Fruit fly (Drosophila melanogaster): ENCODE results near the gene m.

m gene

DNA sequence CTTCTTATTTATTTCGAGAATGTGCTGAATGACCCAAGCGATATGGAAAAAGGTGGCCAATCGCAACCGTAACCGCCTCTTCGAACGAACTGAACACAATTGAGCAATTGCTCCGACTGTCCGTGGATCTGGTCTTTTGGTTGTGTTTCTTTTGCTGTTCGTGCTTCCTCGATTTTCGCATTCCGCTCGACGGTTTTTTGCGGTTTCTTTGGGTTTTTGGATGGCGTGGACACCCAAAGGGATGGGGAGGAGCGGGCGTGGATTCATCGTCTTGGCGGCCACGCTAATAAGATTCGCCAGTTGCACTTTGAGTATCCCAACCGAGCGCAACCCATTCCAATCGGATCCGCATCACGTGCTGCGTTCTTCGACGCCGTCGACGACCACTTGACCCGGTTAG lies 21.4 kb upstream of the m start, which contains the start of gene inaF-B:
inaF-B (minus strand) TSS at position 101 of the 400 bp plus-strand sequence.
- TF ChIP-seq noc (tag; optimal IDR thresholded peaks at IDR 0.05) = no peak

DNA sequence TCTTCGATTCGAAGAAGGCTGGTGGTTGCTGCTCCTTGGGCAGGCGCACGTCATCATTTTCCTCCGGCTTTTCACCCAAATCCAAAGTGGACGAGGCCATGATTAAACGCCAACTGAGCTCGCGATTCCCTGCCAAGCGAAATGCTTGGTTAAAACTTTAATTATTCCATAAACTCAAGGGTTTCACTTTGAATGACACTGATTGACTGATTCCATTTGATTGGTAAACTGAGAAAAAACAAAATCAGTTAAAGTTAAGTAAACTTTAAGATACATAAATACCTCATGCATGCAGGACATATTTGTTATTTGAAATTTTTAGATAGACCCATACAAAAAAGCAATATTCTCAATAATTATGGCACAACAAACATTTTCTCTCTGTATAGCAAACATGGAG lies 20.3 kb upstream of the m start, which contains the start of gene inaF-A:
inaF-A (minus strand) TSS at position 101 of the 400 bp plus-strand sequence.
- no peak for TF ChIP-seq noc (tag; optimal IDR thresholded peaks at IDR 0.05)

DNA sequence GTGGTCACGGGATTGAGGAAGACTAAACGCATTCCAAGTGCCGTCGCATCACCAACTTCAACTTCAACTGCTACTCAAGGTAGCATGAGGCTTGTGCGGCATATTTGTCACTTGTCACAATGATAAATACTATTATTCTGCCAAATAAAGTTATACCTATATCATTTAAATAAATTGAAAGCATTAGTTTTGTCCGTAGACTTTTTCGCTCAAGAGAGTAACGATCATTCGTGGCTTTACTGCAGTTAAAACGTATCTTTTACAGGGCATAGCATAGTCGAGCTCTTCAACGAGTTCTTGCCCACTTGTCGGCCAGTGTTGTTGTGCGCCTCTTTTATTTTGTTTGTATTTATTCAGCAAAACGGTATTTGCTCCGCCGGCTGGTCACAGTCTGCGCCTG lies 17.7 kb upstream of the m start:
- no peak for TF ChIP-seq noc (tag; optimal IDR thresholded peaks at IDR 0.05)

DNA sequence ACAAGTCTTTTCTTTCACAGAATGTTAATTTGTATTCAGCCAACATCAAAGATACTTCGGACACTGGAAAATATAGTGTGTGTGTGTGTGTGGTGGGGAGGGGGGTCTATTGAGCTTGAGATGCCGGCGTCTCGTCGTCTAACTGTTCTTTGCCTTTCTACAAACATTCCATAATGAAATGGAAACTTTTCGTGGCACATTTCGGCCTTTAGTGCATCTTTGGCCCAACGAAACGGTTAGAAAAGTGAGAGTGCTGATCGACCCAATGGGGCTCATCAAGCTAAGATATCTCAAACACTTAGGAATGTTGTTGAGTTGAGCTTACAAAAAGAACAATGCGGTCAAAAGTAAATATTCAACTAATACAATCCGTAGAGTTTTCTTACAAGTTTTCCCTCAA lies 2.8 kb downstream of the m start:
- TF ChIP-seq noc (tag; optimal IDR thresholded peaks at IDR 0.05) = no peak

DNA sequence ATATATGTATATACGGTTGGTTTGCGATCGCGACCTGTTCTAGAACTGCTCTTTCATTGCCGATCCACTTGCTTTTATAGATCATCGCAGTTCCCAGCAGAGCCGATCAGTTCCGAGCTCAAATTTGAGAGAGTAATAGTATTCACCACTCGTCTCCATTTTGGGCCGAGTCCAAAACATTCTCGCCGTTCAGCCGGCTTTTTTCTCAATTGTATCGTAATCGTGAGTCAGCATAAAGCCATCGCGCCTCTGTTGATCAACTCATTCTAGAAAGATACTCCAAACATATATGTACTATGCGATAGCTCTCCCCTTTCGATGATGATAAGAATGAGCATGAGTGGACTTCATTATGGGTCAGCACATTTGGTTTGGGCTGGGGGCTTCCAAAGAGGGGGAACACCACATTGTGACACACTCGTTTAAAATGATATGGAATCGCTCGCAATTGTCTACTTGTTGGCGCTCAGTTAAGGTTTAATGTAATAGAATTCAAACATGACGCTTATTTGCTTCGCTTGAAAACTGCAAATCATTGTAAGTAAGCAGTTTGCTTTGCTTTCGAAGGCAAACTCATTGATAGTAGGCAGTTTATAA lies 10.6 kb downstream of the m start, which contains the start of gene CG9360:
CG9360 (minus strand) TSS at position 51 of the 597 bp plus-strand sequence.
- no peak for TF ChIP-seq noc (tag; optimal IDR thresholded peaks at IDR 0.05)

DNA sequence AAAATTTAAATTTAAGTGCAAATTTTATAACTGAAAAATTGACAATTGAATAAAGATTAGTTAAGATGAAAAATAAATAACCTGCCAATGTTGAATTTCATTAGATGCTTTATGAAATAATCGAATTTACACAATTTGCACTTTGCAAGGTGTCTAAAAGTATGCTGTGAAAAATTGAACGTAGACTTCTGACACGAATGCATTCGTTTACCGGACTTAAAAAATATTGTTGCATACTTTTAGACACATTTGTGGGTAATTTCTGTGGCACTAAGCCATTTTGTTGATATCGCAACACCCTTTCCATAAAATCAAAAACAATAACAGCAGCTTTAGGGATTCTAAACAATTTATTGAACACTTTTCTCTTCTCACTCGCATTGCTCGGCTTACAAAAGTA lies 15.4 kb downstream of the m start:
- TF ChIP-seq noc (tag; optimal IDR thresholded peaks at IDR 0.05) = no peak

DNA sequence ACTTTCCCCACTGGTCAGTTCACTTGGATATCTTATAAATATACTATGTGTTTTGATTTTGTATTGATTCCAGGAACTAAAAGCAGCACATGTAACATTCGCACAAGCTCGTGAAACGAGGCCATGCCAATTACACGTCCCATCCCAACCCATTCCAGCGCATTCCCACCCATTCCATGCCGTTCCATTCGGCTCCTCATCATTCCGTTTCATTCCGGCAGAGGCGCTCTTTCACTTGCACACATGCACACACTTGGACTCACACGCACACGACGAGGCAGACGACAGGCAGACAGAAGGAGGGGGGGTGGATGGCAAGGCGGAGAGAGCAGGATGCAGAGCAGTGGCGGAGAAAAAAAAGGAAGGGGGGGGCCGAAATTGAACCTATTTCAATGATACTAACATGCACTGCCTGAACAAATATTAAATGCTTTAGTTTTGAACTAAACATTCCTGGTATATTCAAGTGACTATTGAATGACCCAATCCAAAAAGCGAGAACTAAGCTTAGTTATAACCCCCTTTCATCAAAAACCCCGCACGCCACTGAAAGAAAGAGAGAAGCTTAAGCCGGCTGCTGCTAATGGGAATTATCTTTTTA lies 22.0 kb downstream of the m start:
- no peak for TF ChIP-seq noc (tag; optimal IDR thresholded peaks at IDR 0.05)

DNA sequence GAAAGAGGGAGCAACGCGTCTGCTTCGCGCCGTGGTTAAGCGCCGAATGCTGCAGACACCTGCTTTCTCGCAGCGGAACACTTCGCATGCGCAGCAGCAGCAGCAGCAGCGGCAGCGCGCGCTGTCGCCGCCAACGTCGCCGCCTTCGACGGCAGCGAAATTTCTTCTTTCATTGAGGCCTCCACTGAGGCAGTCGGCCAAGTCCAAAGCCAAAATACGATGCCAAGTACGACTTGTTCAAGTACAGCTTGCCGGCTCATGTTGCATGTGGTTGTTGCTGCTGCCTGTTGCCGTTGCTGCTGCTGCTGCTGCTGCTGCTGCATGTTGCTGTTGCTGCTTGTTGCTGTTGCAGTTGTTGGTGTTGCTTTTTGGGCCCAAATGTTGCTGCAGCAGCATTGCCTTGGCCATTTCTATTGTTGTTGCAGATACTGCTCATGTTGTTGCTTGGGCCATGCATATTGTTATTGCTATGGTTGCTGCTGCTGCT lies 24.7 kb downstream of the m start, which contains the start of gene dy:
dy (minus strand) TSS at position 51 of the 487 bp plus-strand sequence.
- no peak for TF ChIP-seq noc (tag; optimal IDR thresholded peaks at IDR 0.05)

DNA sequence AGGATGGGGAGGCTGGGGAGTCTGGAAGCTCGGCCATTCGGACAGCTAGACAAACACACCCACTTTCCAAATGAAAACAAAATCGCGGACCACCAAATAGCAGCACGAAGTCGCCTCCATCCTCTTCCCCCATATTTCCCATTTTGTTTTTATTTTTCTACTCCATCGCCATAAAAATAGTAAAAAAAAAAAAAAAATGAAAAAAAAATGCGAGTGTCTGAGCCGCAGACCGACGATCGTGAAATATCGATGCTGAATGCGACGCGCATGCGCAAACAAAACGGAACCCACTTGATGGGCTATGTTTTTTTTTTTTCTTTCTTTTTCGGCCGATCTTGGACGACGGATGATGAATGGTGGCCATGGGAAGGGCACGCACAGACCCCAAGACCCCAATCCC lies 30.9 kb downstream of the m start:
- no peak for TF ChIP-seq noc (tag; optimal IDR thresholded peaks at IDR 0.05)

DNA sequence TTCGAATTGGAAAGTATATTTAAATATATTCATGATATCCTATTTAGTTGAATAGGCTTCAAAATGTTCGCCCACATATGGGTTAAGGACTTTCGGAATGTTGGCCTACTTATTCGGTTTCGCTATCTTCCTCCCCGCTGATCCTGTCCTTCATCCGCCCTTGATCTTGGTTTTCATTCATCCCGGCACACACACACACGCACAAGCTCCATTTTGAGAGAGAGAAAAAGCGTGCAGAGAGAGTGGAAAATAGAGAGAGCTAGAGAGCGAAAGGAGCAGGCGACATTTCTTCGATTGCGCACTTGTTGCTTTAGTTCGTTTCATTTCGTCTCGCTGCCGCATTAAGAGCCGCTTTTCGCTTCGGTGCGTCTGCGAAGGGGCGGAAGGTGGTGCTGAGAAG lies 33.0 kb downstream of the m start, which contains the start of gene Karl:
Karl (plus strand) TSS at position 301 of the 400 bp plus-strand sequence.
- no peak for TF ChIP-seq noc (tag; optimal IDR thresholded peaks at IDR 0.05)

DNA sequence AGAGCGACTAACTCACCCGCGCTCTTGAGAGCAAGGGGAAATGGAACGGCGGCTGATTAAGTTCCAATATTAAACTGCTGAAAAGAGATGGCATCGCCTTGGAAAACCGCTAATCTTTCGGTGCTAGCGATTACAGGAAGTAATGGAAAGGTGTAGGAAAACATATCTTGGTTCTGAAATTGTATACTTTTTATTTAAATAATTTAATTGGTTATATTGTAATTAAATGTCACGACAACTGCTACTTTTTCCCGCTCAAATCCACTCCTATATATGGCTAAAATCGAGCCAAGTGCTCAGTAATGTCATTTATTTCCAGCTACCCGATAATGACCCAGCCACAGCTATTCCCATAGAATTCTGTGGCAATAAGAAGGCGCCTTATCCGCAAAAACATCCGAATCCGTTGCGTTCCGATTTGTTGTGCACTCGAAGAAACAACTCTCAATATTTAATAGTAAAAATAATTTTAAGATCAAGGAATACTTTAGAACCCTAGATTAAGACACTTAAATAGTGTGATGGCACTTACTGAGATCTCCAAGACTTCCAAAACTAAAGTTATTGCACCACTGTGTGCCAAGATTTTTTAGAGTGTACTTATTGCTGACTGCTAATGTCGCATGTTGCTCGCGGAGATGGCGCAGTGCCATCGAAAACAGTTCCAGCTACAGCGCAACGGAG lies 34.3 kb downstream of the m start:
- TF ChIP-seq noc (tag; optimal IDR thresholded peaks at IDR 0.05) = peak; percentile 46

DNA sequence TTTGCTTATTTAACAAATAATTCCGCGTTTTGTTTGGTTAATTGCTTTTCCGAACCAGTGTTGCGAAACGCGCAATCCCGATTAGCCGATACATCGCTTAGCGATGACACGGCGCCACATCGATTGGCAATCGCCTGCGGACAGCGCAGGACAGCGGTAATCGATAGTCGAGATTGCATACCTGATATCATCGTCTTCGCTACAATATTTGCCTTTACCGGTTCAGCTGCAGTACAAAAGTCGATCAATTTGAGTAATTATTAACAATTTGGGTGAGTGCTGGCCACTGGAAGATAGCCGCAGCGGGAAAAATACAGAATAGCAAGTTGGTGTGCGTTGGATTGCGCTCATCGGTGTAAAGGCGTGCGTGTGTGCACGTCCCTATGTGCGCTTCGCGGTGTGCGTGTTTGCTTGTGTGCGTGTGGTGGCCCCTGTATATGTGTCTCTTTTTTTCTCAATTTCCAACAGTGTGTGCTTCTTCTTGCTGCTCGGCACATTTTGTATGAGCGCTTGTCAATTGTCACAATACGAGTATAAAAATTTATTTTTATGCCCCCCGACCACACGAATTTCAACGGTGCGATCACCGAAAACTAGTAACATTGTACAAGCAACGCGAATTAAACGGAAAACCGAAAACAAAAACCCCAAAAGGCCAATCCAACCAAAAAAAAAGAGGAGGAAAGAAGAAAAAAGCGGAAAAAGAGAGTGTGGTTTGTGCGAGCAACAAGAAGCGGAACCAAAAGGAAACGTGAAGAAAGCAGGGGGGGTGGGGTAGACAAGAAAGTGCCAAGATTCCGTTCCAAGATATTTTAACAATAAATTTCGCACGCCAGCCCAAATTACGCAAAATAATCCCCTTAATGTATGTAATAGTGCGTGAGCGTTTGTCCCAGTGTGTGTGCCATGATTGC lies 38.6 kb downstream of the m start, which contains the start of gene CkIIbeta:
CkIIbeta (plus strand) TSS at position 119 of the 914 bp plus-strand sequence.
- TF ChIP-seq noc (tag; optimal IDR thresholded peaks at IDR 0.05) = peak; percentile 33

DNA sequence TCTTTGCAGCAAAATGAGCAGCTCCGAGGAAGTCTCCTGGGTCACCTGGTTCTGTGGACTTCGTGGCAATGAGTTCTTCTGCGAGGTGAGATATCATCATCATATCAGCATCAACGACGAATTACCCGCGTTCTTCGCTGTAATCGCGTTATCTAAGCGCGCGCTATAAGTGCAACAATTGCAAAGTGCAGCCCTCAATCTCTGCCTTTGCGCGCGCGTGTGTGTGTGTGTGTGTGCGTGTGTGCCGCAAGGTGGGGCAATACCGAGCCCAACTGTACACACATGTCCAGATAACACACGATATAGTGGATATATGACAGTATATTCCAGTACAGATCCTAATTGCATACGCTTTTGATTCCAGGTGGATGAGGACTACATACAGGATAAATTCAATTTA lies 39.4 kb downstream of the m start:
- no peak for TF ChIP-seq noc (tag; optimal IDR thresholded peaks at IDR 0.05)

DNA sequence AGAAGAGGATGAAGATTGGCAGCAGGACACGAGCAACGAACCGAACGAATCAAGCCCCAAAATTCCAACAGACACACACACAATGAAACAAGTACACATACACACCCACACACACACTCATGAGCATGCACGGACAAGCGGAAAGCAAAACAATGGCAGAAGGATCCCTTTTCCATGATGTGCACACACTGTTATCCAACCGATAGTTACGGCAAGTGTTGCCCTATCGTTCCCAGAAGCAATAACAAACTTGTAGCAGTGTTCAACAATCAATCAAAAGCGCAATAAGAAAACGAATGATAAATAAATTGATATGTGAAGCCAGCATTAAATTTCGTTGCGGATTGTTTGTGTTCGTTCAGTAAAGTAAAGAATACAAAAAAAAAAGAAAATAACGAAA lies 42.9 kb downstream of the m start:
- no peak for TF ChIP-seq noc (tag; optimal IDR thresholded peaks at IDR 0.05)

DNA sequence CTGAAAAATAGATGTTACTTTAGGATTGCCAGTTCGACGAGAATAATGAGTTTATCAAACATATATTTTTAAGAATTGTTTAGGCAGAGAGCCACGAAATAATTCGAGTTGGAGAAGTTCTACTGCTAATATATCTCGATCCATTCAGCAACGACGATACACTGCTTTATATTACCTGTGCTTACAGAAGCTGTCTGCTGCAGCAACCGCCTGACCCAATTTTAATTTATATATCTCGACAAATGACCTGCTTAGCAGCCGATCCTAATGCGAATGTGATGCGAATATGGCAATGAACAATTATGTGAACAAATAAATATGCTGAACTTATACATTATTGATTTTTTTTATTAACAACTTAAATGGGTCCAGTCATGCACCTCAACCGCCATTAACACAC lies 44.4 kb downstream of the m start:
- TF ChIP-seq noc (tag; optimal IDR thresholded peaks at IDR 0.05) = no peak

DNA sequence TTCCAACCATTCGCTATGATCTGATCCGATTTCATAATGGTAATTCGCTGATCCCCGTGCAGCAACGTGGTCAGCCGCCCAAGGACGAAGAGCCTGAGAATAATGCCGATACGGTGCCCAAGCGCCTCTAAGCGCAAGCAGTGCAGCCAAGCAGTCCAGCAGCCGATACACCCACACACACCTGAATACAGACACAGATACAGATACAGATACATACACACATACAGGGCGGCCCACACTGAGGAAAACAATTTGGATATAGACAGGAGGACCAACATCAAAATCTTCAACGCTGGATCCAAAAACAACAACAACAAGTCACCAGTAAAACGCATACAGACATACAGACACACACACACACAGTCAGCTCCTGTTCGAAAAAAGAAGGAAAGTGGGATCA lies 45.9 kb downstream of the m start:
- no peak for TF ChIP-seq noc (tag; optimal IDR thresholded peaks at IDR 0.05)
